Worm (Caenorhabditis elegans) whole organism, young adult: ENCODE measurements around the gene F01G4.4.

Experiments used
- B0261.1 ChIP-seq: sonication (generic microtip); optimal IDR thresholded peaks from 2 replicates; lab custom pipeline; 2016; ENCODE audit warnings: mild to moderate bottlenecking, missing genetic modification characterization, moderate library complexity, missing compliant biosample characterization
- D2030.7 ChIP-seq: fragments of 200-800 bp; sonication (Bioruptor generic); IDR thresholded peaks from 2 replicates; pipeline ENCODE4 v1.3.6; 2022; ENCODE audit warnings: missing genetic modification reagents, missing genetic modification characterization, missing compliant biosample characterization
- F33H1.4 ChIP-seq: fragments of 200-800 bp; sonication (Bioruptor generic); IDR thresholded peaks from 2 replicates; pipeline ENCODE4 v1.3.6; 2022; ENCODE audit warnings: missing genetic modification reagents, missing genetic modification characterization, missing compliant biosample characterization
- F39B2.1 ChIP-seq: fragments of 200-800 bp; sonication (Bioruptor generic); IDR thresholded peaks from 2 replicates; pipeline ENCODE4 v1.3.6; 2022; ENCODE audit warnings: missing genetic modification reagents, missing genetic modification characterization, missing compliant biosample characterization
- F55B11.4 ChIP-seq: sonication (generic microtip); optimal IDR thresholded peaks from 2 replicates; lab custom pipeline; 2016; ENCODE audit warnings: missing compliant biosample characterization, missing genetic modification characterization, borderline replicate concordance; ENCODE audit not compliant: insufficient read depth
- F57A8.1 ChIP-seq: fragments of 200-800 bp; sonication (Bioruptor generic); optimal IDR thresholded peaks from 2 replicates; lab custom pipeline; 2018; ENCODE audit warnings: mild to moderate bottlenecking, missing genetic modification characterization, moderate library complexity, missing compliant biosample characterization
- K11D2.4 ChIP-seq: fragments of 200-800 bp; sonication (Bioruptor generic); IDR thresholded peaks from 2 replicates; pipeline ENCODE4 v1.3.6; 2022; ENCODE audit warnings: missing genetic modification reagents, missing genetic modification characterization, missing compliant biosample characterization
- K12H6.12 ChIP-seq: fragments of 200-800 bp; sonication (Bioruptor generic); optimal IDR thresholded peaks from 2 replicates; lab custom pipeline; 2018; ENCODE audit warnings: mild to moderate bottlenecking, missing genetic modification characterization, missing compliant biosample characterization
- T07F8.4 ChIP-seq: sonication (generic microtip); optimal IDR thresholded peaks from 2 replicates; lab custom pipeline; 2016; ENCODE audit warnings: mild to moderate bottlenecking, missing genetic modification characterization, moderate library complexity, missing compliant biosample characterization
- T26A5.8 ChIP-seq: sonication (generic microtip); optimal IDR thresholded peaks from 2 replicates; lab custom pipeline; 2016; ENCODE audit warnings: missing genetic modification characterization, missing compliant biosample characterization
- Y53G8AR.9 ChIP-seq: fragments of 200-800 bp; sonication (Bioruptor generic); conservative IDR thresholded peaks from 2 replicates; pipeline ENCODE4 v1.3.6; 2022; ENCODE audit warnings: missing genetic modification reagents, missing genetic modification characterization, missing compliant biosample characterization
- akir-1 ChIP-seq: fragments of 200-800 bp; sonication (Bioruptor generic); optimal IDR thresholded peaks from 2 replicates; lab custom pipeline; 2018; ENCODE audit warnings: mild to moderate bottlenecking, missing genetic modification characterization, moderate library complexity, missing compliant biosample characterization
- aptf-3 ChIP-seq: fragments of 200-800 bp; sonication (Bioruptor generic); IDR thresholded peaks from 2 replicates; pipeline ENCODE4 v1.3.6; 2022; ENCODE audit warnings: missing genetic modification characterization, missing compliant biosample characterization
- atf-7 ChIP-seq: sonication (generic microtip); optimal IDR thresholded peaks from 2 replicates; lab custom pipeline; 2017; ENCODE audit warnings: mild to moderate bottlenecking, missing genetic modification characterization, missing compliant biosample characterization
- athp-1 ChIP-seq: sonication (generic microtip); optimal IDR thresholded peaks from 2 replicates; lab custom pipeline; 2017; ENCODE audit warnings: mild to moderate bottlenecking, missing genetic modification characterization, missing compliant biosample characterization
- ccch-3 ChIP-seq: fragments of 200-800 bp; sonication (Bioruptor generic); optimal IDR thresholded peaks from 2 replicates; lab custom pipeline; 2018; ENCODE audit warnings: mild to moderate bottlenecking, missing genetic modification characterization, missing compliant biosample characterization
- cebp-1 ChIP-seq, 2 experiments: fragments of 200-800 bp in 1 of 2; sonication (Bioruptor generic) in 1 of 2; sonication (generic microtip) in 1 of 2; IDR thresholded peaks in 1 of 2; optimal IDR thresholded peaks in 1 of 2; 2 replicates each; pipeline versions ENCODE4 v1.3.6 to Lab custom; 2017 to 2022; ENCODE audit warnings: missing compliant biosample characterization in 2 of 2, missing genetic modification characterization in 2 of 2, mild to moderate bottlenecking in 1 of 2, missing genetic modification reagents in 1 of 2, moderate library complexity in 1 of 2
- ceh-27 ChIP-seq: fragments of 200-800 bp; sonication (Bioruptor generic); optimal IDR thresholded peaks from 2 replicates; lab custom pipeline; 2018; ENCODE audit warnings: mild to moderate bottlenecking, missing genetic modification characterization, moderate library complexity, missing compliant biosample characterization
- ceh-40 ChIP-seq: fragments of 200-800 bp; sonication (Bioruptor generic); IDR thresholded peaks from 2 replicates; pipeline ENCODE4 v1.3.6; 2022; ENCODE audit warnings: missing genetic modification characterization, missing compliant biosample characterization
- dox-1 ChIP-seq: fragments of 200-800 bp; sonication (Bioruptor generic); IDR thresholded peaks from 2 replicates; pipeline ENCODE4 v1.3.6; 2022; ENCODE audit warnings: missing genetic modification reagents, missing genetic modification characterization, missing compliant biosample characterization
- dpff-1 ChIP-seq: sonication (generic microtip); optimal IDR thresholded peaks from 2 replicates; lab custom pipeline; 2017; ENCODE audit warnings: mild to moderate bottlenecking, missing genetic modification characterization, missing compliant biosample characterization
- dpl-1 ChIP-seq: fragments of 150-350 bp; optimal IDR thresholded peaks from 2 replicates; lab custom pipeline; 2014; ENCODE audit warnings: missing biosample characterization, missing genetic modification reagents, missing genetic modification characterization
- ekl-4 ChIP-seq: fragments of 200-800 bp; sonication (Bioruptor generic); IDR thresholded peaks from 2 replicates; pipeline ENCODE4 v1.3.6; 2022; ENCODE audit warnings: missing genetic modification reagents, missing genetic modification characterization, missing compliant biosample characterization
- fkh-3 ChIP-seq: sonication (generic microtip); optimal IDR thresholded peaks from 2 replicates; lab custom pipeline; 2016; ENCODE audit warnings: mild to moderate bottlenecking, missing genetic modification characterization, missing compliant biosample characterization
- gei-17 ChIP-seq: fragments of 200-800 bp; sonication (Bioruptor generic); optimal IDR thresholded peaks from 2 replicates; lab custom pipeline; 2018; ENCODE audit warnings: mild to moderate bottlenecking, missing genetic modification characterization, missing compliant biosample characterization
- hmg-1.2 ChIP-seq: fragments of 200-800 bp; sonication (Bioruptor generic); IDR thresholded peaks from 2 replicates; pipeline ENCODE4 v1.3.6; 2022; ENCODE audit warnings: missing genetic modification reagents, missing genetic modification characterization, missing compliant biosample characterization
- hsf-1 ChIP-seq: fragments of 200-800 bp; sonication (Bioruptor generic); IDR thresholded peaks from 2 replicates; pipeline ENCODE4 v1.3.6; 2022; ENCODE audit warnings: missing genetic modification reagents, missing genetic modification characterization, missing compliant biosample characterization
- lag-1 ChIP-seq: fragments of 200-800 bp; sonication (Bioruptor generic); IDR thresholded peaks from 2 replicates; pipeline ENCODE4 v1.3.6; 2022; ENCODE audit warnings: missing genetic modification reagents, missing genetic modification characterization, missing compliant biosample characterization
- let-526 ChIP-seq: fragments of 200-800 bp; sonication (Bioruptor generic); IDR thresholded peaks from 2 replicates; pipeline ENCODE4 v1.3.6; 2022; ENCODE audit warnings: missing genetic modification reagents, missing genetic modification characterization, missing compliant biosample characterization
- lin-26 ChIP-seq: fragments of 200-800 bp; sonication (Bioruptor generic); IDR thresholded peaks from 2 replicates; pipeline ENCODE4 v1.3.6; 2022; ENCODE audit warnings: missing genetic modification reagents, missing genetic modification characterization, missing compliant biosample characterization
- lin-35 ChIP-seq, 3 experiments: fragments of 150-350 bp in 2 of 3; sonication (generic microtip) in 1 of 3; optimal IDR thresholded peaks; 2 replicates each; lab custom pipeline; 2014 to 2018; ENCODE audit warnings: missing biosample characterization in 3 of 3, missing genetic modification characterization in 3 of 3, missing genetic modification reagents in 3 of 3
- lin-54 ChIP-seq: fragments of 200-800 bp; sonication (Bioruptor generic); optimal IDR thresholded peaks from 2 replicates; lab custom pipeline; 2018; ENCODE audit warnings: mild to moderate bottlenecking, missing genetic modification characterization, missing compliant biosample characterization
- lir-1 ChIP-seq: fragments of 200-800 bp; sonication (Bioruptor generic); conservative IDR thresholded peaks from 2 replicates; pipeline ENCODE4 v1.3.6; 2022; ENCODE audit warnings: missing genetic modification reagents, missing genetic modification characterization, missing compliant biosample characterization
- lsl-1 ChIP-seq: fragments of 200-800 bp; sonication (Bioruptor generic); optimal IDR thresholded peaks from 2 replicates; lab custom pipeline; 2018; ENCODE audit warnings: mild to moderate bottlenecking, missing genetic modification characterization, moderate library complexity, missing compliant biosample characterization
- madf-6 ChIP-seq: fragments of 200-800 bp; sonication (Bioruptor generic); IDR thresholded peaks from 2 replicates; pipeline ENCODE4 v1.3.6; 2022; ENCODE audit warnings: missing genetic modification reagents, missing genetic modification characterization, missing compliant biosample characterization
- mel-28 ChIP-seq: sonication (generic microtip); optimal IDR thresholded peaks from 2 replicates; lab custom pipeline; 2016; ENCODE audit warnings: borderline replicate concordance, mild to moderate bottlenecking, missing genetic modification characterization, missing compliant biosample characterization
- nfya-1 ChIP-seq: sonication (generic microtip); optimal IDR thresholded peaks from 2 replicates; lab custom pipeline; 2017; ENCODE audit warnings: antibody characterized with exemption, missing compliant biosample characterization, missing genetic modification characterization, borderline replicate concordance; ENCODE audit not compliant: insufficient read depth
- nhr-27 ChIP-seq: fragments of 200-800 bp; sonication (Bioruptor generic); optimal IDR thresholded peaks from 2 replicates; lab custom pipeline; 2018; ENCODE audit warnings: mild to moderate bottlenecking, missing genetic modification characterization, moderate library complexity, missing compliant biosample characterization
- nhr-80 ChIP-seq: sonication (generic microtip); optimal IDR thresholded peaks from 2 replicates; lab custom pipeline; 2016; ENCODE audit warnings: missing genetic modification characterization, missing compliant biosample characterization
- nhr-90 ChIP-seq: sonication (generic microtip); optimal IDR thresholded peaks from 2 replicates; lab custom pipeline; 2016; ENCODE audit warnings: missing genotype, mild to moderate bottlenecking, missing genetic modification characterization, missing compliant biosample characterization
- pbrm-1 ChIP-seq: fragments of 200-800 bp; sonication (Bioruptor generic); IDR thresholded peaks from 2 replicates; pipeline ENCODE4 v1.3.6; 2022; ENCODE audit warnings: missing genetic modification reagents, missing genetic modification characterization, missing compliant biosample characterization
- pha-4 ChIP-seq: fragments of 150-350 bp; sonication (generic microtip); optimal IDR thresholded peaks from 2 replicates; lab custom pipeline; 2014; ENCODE audit warnings: missing biosample characterization, missing genetic modification reagents, missing genetic modification characterization
- sdz-38 ChIP-seq: sonication (generic microtip); optimal IDR thresholded peaks from 2 replicates; lab custom pipeline; 2016; ENCODE audit warnings: missing genotype, missing genetic modification characterization, missing compliant biosample characterization
- sea-2 ChIP-seq: fragments of 200-800 bp; sonication (Bioruptor generic); IDR thresholded peaks from 2 replicates; pipeline ENCODE4 v1.3.6; 2022; ENCODE audit warnings: missing genetic modification characterization, missing compliant biosample characterization
- unc-130 ChIP-seq: sonication (generic microtip); optimal IDR thresholded peaks from 2 replicates; lab custom pipeline; 2016; ENCODE audit warnings: missing genetic modification reagents, missing genetic modification characterization, missing compliant biosample characterization
- zfh-2 ChIP-seq: fragments of 200-800 bp; sonication (Bioruptor generic); conservative IDR thresholded peaks from 2 replicates; pipeline ENCODE4 v1.3.6; 2022; ENCODE audit warnings: missing genetic modification reagents, missing genetic modification characterization, missing compliant biosample characterization
- ztf-18 ChIP-seq: sonication (generic microtip); optimal IDR thresholded peaks from 2 replicates; lab custom pipeline; 2016; ENCODE audit warnings: missing genotype, mild to moderate bottlenecking, missing genetic modification characterization, missing compliant biosample characterization
- ztf-22 ChIP-seq: fragments of 200-800 bp; sonication (Bioruptor generic); optimal IDR thresholded peaks from 2 replicates; lab custom pipeline; 2018; ENCODE audit warnings: mild to moderate bottlenecking, missing genetic modification characterization, moderate library complexity, missing compliant biosample characterization
- ztf-26 ChIP-seq: sonication (generic microtip); optimal IDR thresholded peaks from 2 replicates; lab custom pipeline; 2017; ENCODE audit warnings: missing genetic modification characterization, missing compliant biosample characterization

F01G4.4 gene

ce11 chrIV:11109771-11110170, 33.4 kb upstream of the F01G4.4 start, which contains the start of gene pigk-1 (continued):
- TF ChIP-seq sea-2 (GFP tag; lab: Robert Waterston, UW) (no peak), ceh-27 (GFP tag; lab: Kevin White, UChicago) (peak; percentile 2), gei-17 (GFP tag; lab: Kevin White, UChicago) (no peak), T26A5.8 (peak; percentile 48), ztf-22 (GFP tag; lab: Kevin White, UChicago) (no peak), nhr-90 (tag; lab: Kevin White, UChicago) (no peak), let-526 (GFP tag; lab: Robert Waterston, UW) (no peak), dpl-1 (GFP tag; lab: Kevin White, UChicago) (no peak), nfya-1 (tag; lab: Kevin White, UChicago) (no peak), dox-1 (no peak), Y53G8AR.9 (GFP tag; lab: Robert Waterston, UW) (peak; percentile 24; the same call in 1 of the 2 replicates), ekl-4 (GFP tag; lab: Robert Waterston, UW) (peak; percentile 57), mel-28 (tag; lab: Kevin White, UChicago) (no peak), athp-1 (tag; lab: Kevin White, UChicago) (peak; percentile 28), unc-130 (GFP tag; lab: Kevin White, UChicago) (peak; percentile 34), F55B11.4 (tag; lab: Kevin White, UChicago) (no peak), pbrm-1 (no peak), hmg-1.2 (GFP tag; lab: Robert Waterston, UW) (peak; percentile 37; the same call in 1 of the 2 replicates), ccch-3 (GFP tag; lab: Kevin White, UChicago) (no peak), pha-4 (tag; lab: Kevin White, UChicago) (no peak), aptf-3 (GFP tag; lab: Robert Waterston, UW) (peak; percentile 17; the same call in 1 of the 2 replicates), F39B2.1 (GFP tag; lab: Robert Waterston, UW) (peak; percentile 83), nhr-80 (tag; lab: Kevin White, UChicago) (no peak), ztf-26 (tag; lab: Kevin White, UChicago) (no peak), atf-7 (tag; lab: Kevin White, UChicago) (no peak), akir-1 (GFP tag; lab: Kevin White, UChicago) (no peak), lin-54 (GFP tag; lab: Kevin White, UChicago) (peak; percentile 56), K12H6.12 (tag; lab: Kevin White, UChicago) (no peak), lin-35 (GFP tag; optimal IDR thresholded peaks at IDR 0.05; lab: Kevin White, UChicago) (no peak), F57A8.1 (GFP tag; lab: Kevin White, UChicago) (no peak), ceh-40 (GFP tag; lab: Robert Waterston, UW) (no peak), F33H1.4 (GFP tag; lab: Robert Waterston, UW) (peak; percentile 45), ztf-18 (tag; lab: Kevin White, UChicago) (no peak), madf-6 (GFP tag; lab: Robert Waterston, UW) (peak; percentile 82), B0261.1 (tag; lab: Kevin White, UChicago) (no peak), lsl-1 (peak; percentile 44), D2030.7 (GFP tag; lab: Robert Waterston, UW) (peak; percentile 38; the same call in 1 of the 2 replicates), lir-1 (GFP tag; lab: Robert Waterston, UW) (no peak), hsf-1 (GFP tag; lab: Robert Waterston, UW) (peak; percentile 77), lag-1 (GFP tag; lab: Robert Waterston, UW) (no peak), fkh-3 (no peak), cebp-1 (GFP tag; IDR thresholded peaks at IDR 0.05; lab: Robert Waterston, UW) (no peak), cebp-1 (tag; optimal IDR thresholded peaks at IDR 0.05; lab: Kevin White, UChicago) (no peak), dpff-1 (tag; lab: Kevin White, UChicago) (no peak), lin-26 (no peak), sdz-38 (tag; lab: Kevin White, UChicago) (no peak), K11D2.4 (no peak), T07F8.4 (tag; lab: Kevin White, UChicago) (no peak), zfh-2 (GFP tag; lab: Robert Waterston, UW) (no peak), nhr-27 (tag; lab: Kevin White, UChicago) (no peak)
